Fruit fly (Drosophila melanogaster) whole organism, wandering third instar larva: ENCODE measurements around the gene smash.

Experiments
- dmrt93B ChIP-seq: fragments of 200-800 bp; sonication (Bioruptor generic); optimal IDR thresholded peaks from 2 replicates; lab custom pipeline; 2018; ENCODE audit warnings: missing biosample characterization, mild to moderate bottlenecking, missing genetic modification characterization
- psq ChIP-seq: fragments of 200-800 bp; sonication (Bioruptor generic); optimal IDR thresholded peaks from 3 replicates; lab custom pipeline; 2017; ENCODE audit warnings: missing biosample characterization, mild to moderate bottlenecking, missing genetic modification characterization, moderate library complexity

DNA sequence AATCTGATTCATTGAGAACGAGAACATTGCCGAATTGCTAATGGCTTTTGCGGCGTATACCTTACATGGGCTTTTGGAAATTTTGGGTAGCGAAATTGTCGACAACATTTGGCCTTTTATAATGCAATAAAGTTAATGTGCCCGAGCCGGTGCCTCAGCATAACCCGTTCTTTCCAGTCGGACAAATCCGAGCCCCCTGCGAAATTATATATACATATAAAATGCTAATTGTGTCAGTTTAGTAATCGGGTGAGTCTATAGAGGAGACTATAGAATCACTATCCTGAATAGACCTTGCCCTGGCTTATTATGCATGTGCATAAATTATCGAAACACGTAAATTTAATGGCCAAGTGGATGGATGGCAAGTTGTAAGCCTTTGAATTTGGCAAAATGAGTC lies 19.0 kb downstream of the smash start:
- TF ChIP-seq dmrt93B (GFP tag; lab: Kevin White, UChicago), result no peak
- TF ChIP-seq psq (GFP tag; lab: Kevin White, UChicago), result no peak
